Worm (Caenorhabditis elegans): ENCODE data around the gene fnip-2.

DNA sequence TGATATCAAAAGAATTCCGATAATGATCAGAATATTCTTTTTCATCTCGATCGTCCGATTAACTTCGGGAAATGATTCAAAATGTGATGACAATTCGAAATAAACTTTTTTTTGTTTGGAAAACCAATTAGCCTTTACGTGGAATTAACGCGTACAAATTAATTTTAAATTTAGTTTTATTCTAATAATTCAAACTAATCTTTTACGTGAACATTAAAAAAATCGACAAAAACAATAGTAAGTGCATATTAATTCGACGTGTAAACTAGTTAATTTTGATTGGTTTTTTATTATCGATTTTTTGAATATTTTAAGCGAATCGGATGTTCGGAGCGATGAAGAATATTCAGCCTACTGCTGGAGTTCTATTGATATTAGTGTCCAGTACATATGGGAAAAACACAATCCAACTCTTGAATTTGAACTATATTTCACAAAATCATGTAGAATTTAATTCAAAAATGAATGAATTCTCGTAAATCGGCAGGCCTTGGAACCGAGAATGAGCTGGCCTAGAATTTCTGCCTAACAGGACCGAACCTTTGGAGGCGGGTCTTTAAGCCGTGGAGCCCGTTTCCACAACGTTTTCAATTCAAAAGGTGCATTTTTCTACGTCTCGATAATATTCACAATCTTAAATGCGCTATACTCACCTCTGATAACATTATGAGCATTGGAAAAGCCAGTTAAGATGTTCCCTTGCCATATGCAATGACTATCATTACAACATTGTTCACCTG lies 19.9 kb downstream of the fnip-2 start, which contains the start of the genes M70.3 and M70.2:
- TF ChIP-seq pha-4 (GFP tag; IDR thresholded peaks at IDR 0.05) (no peak), pha-4 (tag; optimal IDR thresholded peaks at IDR 0.05) (no peak), tag-97 (GFP tag; IDR thresholded peaks at IDR 0.05) (no peak), lin-15B (tag; optimal IDR thresholded peaks at IDR 0.05) (no peak), ama-1 (optimal IDR thresholded peaks at IDR 0.05) (no peak), nhr-6 (tag; optimal IDR thresholded peaks at IDR 0.05) (no peak), mep-1 (tag; optimal IDR thresholded peaks at IDR 0.05) (no peak), nhr-237 (tag; optimal IDR thresholded peaks at IDR 0.05) (no peak), nhr-28 (tag; optimal IDR thresholded peaks at IDR 0.05) (no peak), unc-62 (GFP tag; optimal IDR thresholded peaks at IDR 0.05 in 1 of 2) (no peak), unc-62 (tag; optimal IDR thresholded peaks at IDR 0.05) (no peak), spr-1 (tag; optimal IDR thresholded peaks at IDR 0.05) (no peak), nhr-77 (tag; optimal IDR thresholded peaks at IDR 0.05) (no peak)

Measured in whole organism, L4 larva.